Fruit fly (Drosophila melanogaster) whole organism, embryonic: ENCODE measurements around the gene CG14715.

ENCODE experiments used
- Asciz ChIP-seq: fragments of 200-800 bp; sonication (Bioruptor generic); optimal IDR thresholded peaks from 2 replicates; lab custom pipeline; 2017; ENCODE audit warnings: missing biosample characterization, mild to moderate bottlenecking, missing genetic modification characterization, missing genetic modification reagents
- Atf-2 ChIP-seq: fragments of 200-800 bp; sonication (Bioruptor generic); optimal IDR thresholded peaks from 2 replicates; lab custom pipeline; 2016; ENCODE audit warnings: missing biosample characterization, missing genetic modification characterization
- CG10274 ChIP-seq: fragments of 200-800 bp; sonication (Bioruptor generic); optimal IDR thresholded peaks from 3 replicates; lab custom pipeline; 2017; ENCODE audit warnings: missing biosample characterization, mild to moderate bottlenecking, missing genetic modification characterization
- CG10654 ChIP-seq: fragments of 200-800 bp; sonication (Bioruptor generic); optimal IDR thresholded peaks from 2 replicates; lab custom pipeline; 2016; ENCODE audit warnings: missing biosample characterization, missing genetic modification characterization
- CG11696 ChIP-seq: fragments of 200-800 bp; sonication (Bioruptor generic); IDR thresholded peaks from 2 replicates; pipeline ENCODE4 v1.3.6; 2022; ENCODE audit warnings: missing biosample characterization, missing genetic modification characterization
- CG12659 ChIP-seq: fragments of 200-800 bp; sonication (Bioruptor generic); optimal IDR thresholded peaks from 3 replicates; lab custom pipeline; 2017; ENCODE audit warnings: mild to moderate bottlenecking, missing biosample characterization, missing genetic modification reagents, missing genetic modification characterization
- CG12769 ChIP-seq: fragments of 200-800 bp; sonication (Bioruptor generic); optimal IDR thresholded peaks from 2 replicates; lab custom pipeline; 2019; ENCODE audit warnings: missing biosample characterization, mild to moderate bottlenecking, missing genetic modification characterization, moderate library complexity
- CG13624 ChIP-seq: fragments of 200-800 bp; sonication (Bioruptor generic); optimal IDR thresholded peaks from 2 replicates; lab custom pipeline; 2016; ENCODE audit warnings: missing biosample characterization, missing genetic modification characterization
- CG15514 ChIP-seq: fragments of 200-800 bp; sonication (Bioruptor generic); optimal IDR thresholded peaks from 3 replicates; lab custom pipeline; 2017; ENCODE audit warnings: missing biosample characterization, missing genetic modification characterization, mild to moderate bottlenecking, moderate library complexity, missing genetic modification reagents
- CG16813 ChIP-seq: fragments of 200-800 bp; sonication (Bioruptor generic); IDR thresholded peaks from 3 replicates; pipeline ENCODE4 v1.3.6; 2022; ENCODE audit warnings: missing biosample characterization, missing genetic modification characterization; ENCODE audit not compliant: partially characterized antibody
- CG16815 ChIP-seq: fragments of 200-800 bp; sonication (Bioruptor generic); optimal IDR thresholded peaks from 3 replicates; lab custom pipeline; 2017; ENCODE audit warnings: missing biosample characterization, mild to moderate bottlenecking, missing genetic modification characterization
- CG30020 ChIP-seq: fragments of 200-800 bp; optimal IDR thresholded peaks from 2 replicates; lab custom pipeline; 2019; ENCODE audit warnings: missing biosample characterization, mild to moderate bottlenecking, missing genetic modification characterization, moderate library complexity
- CG30403 ChIP-seq: fragments of 200-800 bp; sonication (Bioruptor generic); optimal IDR thresholded peaks from 3 replicates; lab custom pipeline; 2016; ENCODE audit warnings: missing biosample characterization, missing genetic modification characterization
- CG33557 ChIP-seq: fragments of 200-800 bp; sonication (Bioruptor generic); optimal IDR thresholded peaks from 2 replicates; lab custom pipeline; 2019; ENCODE audit warnings: missing biosample characterization, mild to moderate bottlenecking, missing genetic modification characterization, moderate library complexity
- CG8924 ChIP-seq: fragments of 200-800 bp; optimal IDR thresholded peaks from 3 replicates; lab custom pipeline; 2019; ENCODE audit warnings: missing biosample characterization, mild to moderate bottlenecking, missing genetic modification characterization, moderate library complexity
- CG9797 ChIP-seq: fragments of 200-800 bp; sonication (Bioruptor generic); optimal IDR thresholded peaks from 3 replicates; lab custom pipeline; 2018; ENCODE audit warnings: missing biosample characterization, mild to moderate bottlenecking, missing genetic modification characterization
- Chrac-16 ChIP-seq: fragments of 200-800 bp; sonication (Bioruptor generic); optimal IDR thresholded peaks from 3 replicates; lab custom pipeline; 2016; ENCODE audit warnings: missing biosample characterization, missing genetic modification characterization
- CoRest ChIP-seq: fragments of 200-800 bp; sonication (Bioruptor generic); optimal IDR thresholded peaks from 3 replicates; lab custom pipeline; 2018; ENCODE audit warnings: missing biosample characterization, mild to moderate bottlenecking, missing genetic modification characterization, moderate library complexity
- Dip2 ChIP-seq: fragments of 200-800 bp; sonication (Bioruptor generic); IDR thresholded peaks from 2 replicates; pipeline ENCODE4 v1.3.6; 2022; ENCODE audit warnings: missing biosample characterization, missing genetic modification characterization
- Dref ChIP-seq: fragments of 200-800 bp; sonication (Bioruptor generic); IDR thresholded peaks from 2 replicates; pipeline ENCODE4 v1.3.6; 2022; ENCODE audit warnings: missing biosample characterization, missing genetic modification characterization
- ERR ChIP-seq: fragments of 200-800 bp; sonication (Bioruptor generic); optimal IDR thresholded peaks from 2 replicates; lab custom pipeline; 2016; ENCODE audit warnings: missing biosample characterization, missing genetic modification characterization
- Eip74EF ChIP-seq, 2 experiments: fragments of 200-800 bp in 1 of 2; fragments of >200 bp in 1 of 2; sonication (Bioruptor generic) in 1 of 2; optimal IDR thresholded peaks; 2 replicates each; lab custom pipeline; 2017 to 2019; ENCODE audit warnings: missing biosample characterization in 2 of 2, missing genetic modification characterization in 2 of 2, mild to moderate bottlenecking in 1 of 2, moderate library complexity in 1 of 2
- Ets97D ChIP-seq: fragments of 200-800 bp; sonication (Bioruptor generic); optimal IDR thresholded peaks from 3 replicates; lab custom pipeline; 2016; ENCODE audit warnings: missing biosample characterization, missing genetic modification characterization
- Gug ChIP-seq: fragments of 200-800 bp; sonication (Bioruptor generic); IDR thresholded peaks from 4 replicates; pipeline ENCODE4 v1.3.6; 2022; ENCODE audit warnings: missing biosample characterization, missing genetic modification characterization
- H15 ChIP-seq: fragments of 200-800 bp; sonication (Bioruptor generic); IDR thresholded peaks from 3 replicates; pipeline ENCODE4 v1.3.6; 2022; ENCODE audit warnings: missing biosample characterization, missing genetic modification characterization
- Hand ChIP-seq: fragments of 200-800 bp; sonication (Bioruptor generic); optimal IDR thresholded peaks from 2 replicates; lab custom pipeline; 2017; ENCODE audit warnings: mild to moderate bottlenecking, missing biosample characterization, missing genetic modification reagents, missing genetic modification characterization
- Hsf ChIP-seq: fragments of 200-800 bp; sonication (Bioruptor generic); optimal IDR thresholded peaks from 3 replicates; lab custom pipeline; 2016; ENCODE audit warnings: missing biosample characterization, missing genetic modification characterization
- Jarid2 ChIP-seq: fragments of 200-800 bp; sonication (Bioruptor generic); optimal IDR thresholded peaks from 3 replicates; lab custom pipeline; 2017; ENCODE audit warnings: mild to moderate bottlenecking, missing biosample characterization, missing genetic modification reagents, missing genetic modification characterization
- Optix ChIP-seq: fragments of 200-800 bp; sonication (Bioruptor generic); IDR thresholded peaks from 3 replicates; pipeline ENCODE4 v1.3.6; 2022; ENCODE audit warnings: missing biosample characterization, missing genetic modification characterization
- Stat92E ChIP-seq, 3 experiments: fragments of >200 bp in 2 of 3; fragments of 200-800 bp in 1 of 3; sonication (Bioruptor generic) in 1 of 3; optimal IDR thresholded peaks; 2 replicates each; lab custom pipeline; 2017 to 2019; ENCODE audit warnings: missing biosample characterization in 3 of 3, missing genetic modification characterization in 3 of 3, mild to moderate bottlenecking in 1 of 3, moderate library complexity in 1 of 3
- Taf1 ChIP-seq: fragments of 200-800 bp; sonication (Bioruptor generic); IDR thresholded peaks from 2 replicates; pipeline ENCODE4 v1.3.6; 2022; ENCODE audit warnings: missing biosample characterization, missing genetic modification characterization
- ase ChIP-seq: fragments of 200-800 bp; sonication (Bioruptor generic); IDR thresholded peaks from 3 replicates; pipeline ENCODE4 v1.3.6; 2022; ENCODE audit warnings: missing biosample characterization, missing genetic modification characterization
- bab2 ChIP-seq: fragments of 200-800 bp; sonication (Bioruptor generic); optimal IDR thresholded peaks from 2 replicates; lab custom pipeline; 2016; ENCODE audit warnings: missing biosample characterization, missing genetic modification characterization
- chif ChIP-seq, 2 experiments: fragments of 200-800 bp; sonication (Bioruptor generic); optimal IDR thresholded peaks; 3 replicates each; lab custom pipeline; 2016; ENCODE audit warnings: missing biosample characterization in 2 of 2, missing genetic modification characterization in 2 of 2
- chinmo ChIP-seq: fragments of 200-800 bp; sonication (Bioruptor generic); IDR thresholded peaks from 4 replicates; pipeline ENCODE4 v1.3.6; 2022; ENCODE audit warnings: missing biosample characterization, missing genetic modification characterization; ENCODE audit not compliant: partially characterized antibody
- crp ChIP-seq, 2 experiments: fragments of 200-800 bp; sonication (Bioruptor generic); optimal IDR thresholded peaks; 2 replicates in 1 of 2; 3 replicates in 1 of 2; lab custom pipeline; 2017; ENCODE audit warnings: missing biosample characterization in 2 of 2, missing genetic modification characterization in 2 of 2, mild to moderate bottlenecking in 1 of 2, moderate library complexity in 1 of 2
- dm ChIP-seq: fragments of 200-800 bp; sonication (Bioruptor generic); optimal IDR thresholded peaks from 3 replicates; lab custom pipeline; 2016; ENCODE audit warnings: missing biosample characterization, missing genetic modification characterization
- ftz-f1 ChIP-seq: fragments of 200-800 bp; sonication (Bioruptor generic); optimal IDR thresholded peaks from 2 replicates; lab custom pipeline; 2016; ENCODE audit warnings: missing biosample characterization, missing genetic modification characterization
- kay ChIP-seq: fragments of 200-800 bp; sonication (Bioruptor generic); optimal IDR thresholded peaks from 2 replicates; lab custom pipeline; 2016; ENCODE audit warnings: missing biosample characterization, missing genetic modification characterization
- luna ChIP-seq: fragments of 200-800 bp; sonication (Bioruptor generic); optimal IDR thresholded peaks from 2 replicates; lab custom pipeline; 2016; ENCODE audit warnings: missing biosample characterization, missing genetic modification characterization
- mirr ChIP-seq: fragments of 200-800 bp; sonication (Bioruptor generic); optimal IDR thresholded peaks from 3 replicates; lab custom pipeline; 2018; ENCODE audit warnings: missing biosample characterization, mild to moderate bottlenecking, missing genetic modification characterization
- pzg ChIP-seq: fragments of 200-800 bp; sonication (Bioruptor generic); optimal IDR thresholded peaks from 3 replicates; lab custom pipeline; 2018; ENCODE audit warnings: missing biosample characterization, mild to moderate bottlenecking, missing genetic modification characterization, moderate library complexity
- scrt ChIP-seq: fragments of 200-800 bp; sonication (Bioruptor generic); optimal IDR thresholded peaks from 2 replicates; lab custom pipeline; 2018; ENCODE audit warnings: missing biosample characterization, mild to moderate bottlenecking, missing genetic modification characterization, moderate library complexity
- seq ChIP-seq: fragments of 200-800 bp; sonication (Bioruptor generic); IDR thresholded peaks from 2 replicates; pipeline ENCODE4 v1.3.6; 2022; ENCODE audit warnings: missing biosample characterization, missing genetic modification characterization
- sug ChIP-seq: fragments of 200-800 bp; optimal IDR thresholded peaks from 2 replicates; lab custom pipeline; 2019; ENCODE audit warnings: missing biosample characterization, mild to moderate bottlenecking, missing genetic modification characterization, moderate library complexity
- tin ChIP-seq: fragments of 200-800 bp; sonication (Bioruptor generic); optimal IDR thresholded peaks from 3 replicates; lab custom pipeline; 2016; ENCODE audit warnings: missing biosample characterization, missing genetic modification characterization
- trem ChIP-seq: fragments of 200-800 bp; optimal IDR thresholded peaks from 3 replicates; lab custom pipeline; 2019; ENCODE audit warnings: missing biosample characterization, mild to moderate bottlenecking, missing genetic modification characterization, moderate library complexity

The CG14715 gene

dm6 chr3R:11650105-11651039 is 23.6 kb upstream of the CG14715 start, which contains the start of the genes Csk and Elp1 (continued):
- peak in 1 of 3 experiments; percentile 8 for TF ChIP-seq Stat92E (GFP tag; optimal IDR thresholded peaks at IDR 0.05; lab: Kevin White, UChicago)
- peak; percentile 73 for TF ChIP-seq CG30020 (tag; lab: Kevin White, UChicago)
- TF ChIP-seq scrt (GFP tag; lab: Kevin White, UChicago), result peak; percentile 26
- TF ChIP-seq bab2 (GFP tag; lab: Kevin White, UChicago), result peak; percentile 22
- TF ChIP-seq ERR (GFP tag; lab: Kevin White, UChicago), result no peak
- TF ChIP-seq Jarid2, result peak; percentile 30
- TF ChIP-seq Atf-2 (GFP tag; lab: Kevin White, UChicago), result peak; percentile 6
- TF ChIP-seq chif (GFP tag; optimal IDR thresholded peaks at IDR 0.05; lab: Kevin White, UChicago), result no peak
- TF ChIP-seq Chrac-16 (GFP tag; lab: Kevin White, UChicago), result peak; percentile 57
- no peak for TF ChIP-seq Asciz (GFP tag; lab: Kevin White, UChicago)
- no peak for TF ChIP-seq Dip2 (GFP tag; lab: Robert Waterston, UW)
- peak in 1 of 2 experiments; percentile 53 for TF ChIP-seq crp (GFP tag; optimal IDR thresholded peaks at IDR 0.05; lab: Kevin White, UChicago)
- TF ChIP-seq CG12659 (GFP tag; lab: Kevin White, UChicago), result peak; percentile 92
- peak; percentile 31 for TF ChIP-seq CG16815
- peak; percentile 30; the same call in 1 of the 2 replicates for TF ChIP-seq Dref (GFP tag; lab: Robert Waterston, UW)
- TF ChIP-seq seq, result 0 out of 2 replicates have a peak, but pooled peaks have one; percentile 15
- TF ChIP-seq CG10274 (GFP tag; lab: Kevin White, UChicago), result no peak
- peak; percentile 81 for TF ChIP-seq pzg
- TF ChIP-seq H15 (GFP tag; lab: Robert Waterston, UW), result no peak
- peak in 1 of 2 experiments; percentile 20 for TF ChIP-seq Eip74EF (GFP tag; optimal IDR thresholded peaks at IDR 0.05; lab: Kevin White, UChicago)
- peak; percentile 78 for TF ChIP-seq CoRest (tag; lab: Kevin White, UChicago)
- TF ChIP-seq trem (tag; lab: Kevin White, UChicago), result peak; percentile 68
- peak; percentile 8 for TF ChIP-seq CG13624
- 0 out of 4 replicates have a peak, but pooled peaks have one; percentile 30 for TF ChIP-seq chinmo
- TF ChIP-seq dm (GFP tag; lab: Kevin White, UChicago), result peak; percentile 68
- TF ChIP-seq CG15514, result peak; percentile 74
- peak; percentile 81 for TF ChIP-seq Ets97D (GFP tag; lab: Kevin White, UChicago)
- peak; percentile 27 for TF ChIP-seq mirr
- TF ChIP-seq Hsf (GFP tag; lab: Kevin White, UChicago), result peak; percentile 25
- TF ChIP-seq ase (GFP tag; lab: Robert Waterston, UW), result 0 out of 3 replicates have a peak, but pooled peaks have one; percentile 31
- TF ChIP-seq luna, result no peak
- no peak for TF ChIP-seq Hand
- TF ChIP-seq CG16813 (GFP tag; lab: Robert Waterston, UW), result no peak
- TF ChIP-seq CG33557 (GFP tag; lab: Kevin White, UChicago), result peak; percentile 40
- peak; percentile 96 for TF ChIP-seq CG9797 (GFP tag; lab: Kevin White, UChicago)
- TF ChIP-seq Gug, result 0 out of 4 replicates have a peak, but pooled peaks have one; percentile 27
- peak; percentile 38 for TF ChIP-seq kay (GFP tag; lab: Kevin White, UChicago)
- TF ChIP-seq tin (GFP tag; lab: Kevin White, UChicago), result peak; percentile 41
- TF ChIP-seq Taf1 (GFP tag; lab: Robert Waterston, UW), result no peak
- TF ChIP-seq sug (tag; lab: Kevin White, UChicago), result peak; percentile 80
- TF ChIP-seq CG8924, result peak; percentile 62
- TF ChIP-seq ftz-f1 (GFP tag; lab: Kevin White, UChicago), result no peak
- TF ChIP-seq CG10654 (GFP tag; lab: Kevin White, UChicago), result peak; percentile 46
- TF ChIP-seq Optix (GFP tag; lab: Robert Waterston, UW), result no peak
- peak; percentile 43 for TF ChIP-seq CG12769 (tag; lab: Kevin White, UChicago)
- peak; percentile 75 for TF ChIP-seq CG30403 (GFP tag; lab: Kevin White, UChicago)
- no peak for TF ChIP-seq CG11696 (GFP tag; lab: Robert Waterston, UW)
